Worm (Caenorhabditis elegans): ENCODE measurements around the gene str-109.

str-109 gene

DNA sequence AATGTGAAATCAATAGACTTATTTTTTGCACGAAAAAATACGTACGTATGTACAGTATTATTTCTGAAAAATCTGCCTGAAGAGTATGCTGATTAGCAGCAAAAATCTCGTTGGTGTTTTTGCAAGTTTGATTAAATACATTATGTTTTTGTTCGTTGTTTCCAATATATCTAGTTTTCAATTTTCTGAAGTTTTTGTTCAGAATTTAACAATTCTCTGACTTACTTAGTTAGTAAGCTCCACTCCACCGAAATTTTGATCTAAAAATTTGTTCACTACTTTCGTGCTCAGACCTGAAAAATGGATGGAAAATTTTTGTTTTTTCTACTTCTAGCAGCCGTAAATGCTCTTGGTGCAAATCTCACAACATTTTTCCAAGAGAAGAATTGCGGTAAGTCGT, 42.9 kb upstream of the str-109 start, which contains the start of gene irld-26:
irld-26 (plus strand) TSS at position 301 of the 400 bp plus-strand sequence.
- TF ChIP-seq hlh-1 (tag; optimal IDR thresholded peaks at IDR 0.05) (no peak), drap-1 (GFP tag; optimal IDR thresholded peaks at IDR 0.05) (no peak), nhr-76 (tag; optimal IDR thresholded peaks at IDR 0.05) (no peak), nhr-2 (tag; optimal IDR thresholded peaks at IDR 0.05) (no peak), mab-5 (tag; optimal IDR thresholded peaks at IDR 0.05) (no peak)

DNA sequence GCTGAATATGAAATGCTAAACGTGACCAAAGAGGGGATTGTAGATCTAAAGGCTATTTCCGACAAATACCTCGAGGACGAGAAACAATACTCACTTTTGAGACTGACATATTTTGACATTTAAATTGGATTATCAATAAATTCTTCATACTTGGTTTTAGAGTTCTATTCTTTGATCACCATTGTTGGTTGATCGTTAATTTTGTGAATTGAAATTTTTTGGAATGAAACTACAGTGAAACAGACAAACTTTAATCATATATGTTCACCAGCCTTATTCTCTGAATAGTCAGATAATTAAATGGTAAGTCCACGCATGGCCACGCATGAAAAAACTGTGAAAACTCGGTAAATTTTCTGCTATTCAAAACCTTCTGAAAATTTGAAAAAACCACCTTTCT, 40.6 kb upstream of the str-109 start, which contains the start of gene F11A5.18:
F11A5.18 (plus strand) TSS at position 301 of the 400 bp plus-strand sequence.
- TF ChIP-seq lin-13 (tag; optimal IDR thresholded peaks at IDR 0.05) (no peak), ces-1 (GFP tag; optimal IDR thresholded peaks at IDR 0.05) (no peak), ceh-43 (GFP tag; optimal IDR thresholded peaks at IDR 0.05) (no peak), nhr-76 (tag; optimal IDR thresholded peaks at IDR 0.05) (no peak), ceh-83 (GFP tag; optimal IDR thresholded peaks at IDR 0.05) (no peak), zip-8 (tag; optimal IDR thresholded peaks at IDR 0.05) (no peak), ztf-11 (tag; optimal IDR thresholded peaks at IDR 0.05) (no peak), nhr-2 (tag; optimal IDR thresholded peaks at IDR 0.05) (no peak), ceh-39 (tag; optimal IDR thresholded peaks at IDR 0.05) (no peak), blmp-1 (tag; optimal IDR thresholded peaks at IDR 0.05) (no peak), unc-62 (GFP tag; optimal IDR thresholded peaks at IDR 0.05) (no peak), pha-4 (tag; optimal IDR thresholded peaks at IDR 0.05) (no peak), elt-1 (tag; optimal IDR thresholded peaks at IDR 0.05; ENCODE audit: borderline replicate concordance, insufficient read depth) (no peak), sptf-1 (tag; optimal IDR thresholded peaks at IDR 0.05) (no peak), mls-2 (tag; optimal IDR thresholded peaks at IDR 0.05) (no peak), tbx-8 (GFP tag; optimal IDR thresholded peaks at IDR 0.05) (no peak), lin-32 (GFP tag; optimal IDR thresholded peaks at IDR 0.05) (no peak), ham-2 (GFP tag; optimal IDR thresholded peaks at IDR 0.05) (no peak)

DNA sequence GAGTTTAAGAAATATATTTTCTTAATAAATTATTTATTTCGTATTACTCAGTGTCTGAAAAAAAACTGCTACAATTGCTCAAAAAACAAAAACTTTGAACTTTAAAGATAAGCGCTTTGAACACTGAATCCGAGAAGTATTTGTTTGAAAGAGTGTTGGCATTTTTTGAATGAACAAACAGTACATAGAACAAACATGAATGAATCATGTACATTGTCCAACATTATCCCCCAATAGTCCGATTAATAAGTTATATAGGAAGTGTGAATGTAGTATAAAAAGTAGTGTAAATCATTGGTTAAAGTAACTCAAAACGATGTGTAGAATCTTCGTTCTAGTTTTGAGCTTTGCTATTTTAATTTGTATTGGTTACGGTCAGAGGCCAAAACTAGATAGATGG, 39.7 kb upstream of the str-109 start, which contains the start of gene F11A5.17:
F11A5.17 (plus strand) TSS at position 301 of the 400 bp plus-strand sequence.
- TF ChIP-seq flh-1 (GFP tag; optimal IDR thresholded peaks at IDR 0.05) (no peak), elt-3 (tag; optimal IDR thresholded peaks at IDR 0.05) (no peak), nhr-12 (tag; optimal IDR thresholded peaks at IDR 0.05) (no peak), nhr-76 (tag; optimal IDR thresholded peaks at IDR 0.05) (no peak), sptf-1 (tag; optimal IDR thresholded peaks at IDR 0.05) (no peak), elt-1 (tag; optimal IDR thresholded peaks at IDR 0.05; ENCODE audit: borderline replicate concordance, insufficient read depth) (no peak), hlh-1 (tag; optimal IDR thresholded peaks at IDR 0.05) (no peak), pha-4 (tag; optimal IDR thresholded peaks at IDR 0.05) (no peak), snpc-4 (tag; optimal IDR thresholded peaks at IDR 0.05) (no peak), nhr-2 (tag; optimal IDR thresholded peaks at IDR 0.05) (no peak), unc-62 (GFP tag; optimal IDR thresholded peaks at IDR 0.05) (no peak), M03D4.4 (tag; optimal IDR thresholded peaks at IDR 0.05) (no peak), drap-1 (GFP tag; optimal IDR thresholded peaks at IDR 0.05) (no peak), lin-32 (GFP tag; optimal IDR thresholded peaks at IDR 0.05) (no peak)

- TF ChIP-seq snpc-4 (tag; optimal IDR thresholded peaks at IDR 0.05) = no peak
- TF ChIP-seq sptf-1 (tag; optimal IDR thresholded peaks at IDR 0.05) = no peak
- no peak for TF ChIP-seq zip-8 (tag; optimal IDR thresholded peaks at IDR 0.05)
- TF ChIP-seq cnd-1 (tag; optimal IDR thresholded peaks at IDR 0.05) = no peak
- TF ChIP-seq nhr-76 (tag; optimal IDR thresholded peaks at IDR 0.05) = no peak
- TF ChIP-seq elt-1 (tag; optimal IDR thresholded peaks at IDR 0.05; ENCODE audit: borderline replicate concordance, insufficient read depth) = no peak
- TF ChIP-seq nhr-237 (tag; optimal IDR thresholded peaks at IDR 0.05) = no peak
- no peak for TF ChIP-seq mls-2 (tag; optimal IDR thresholded peaks at IDR 0.05)
Measured at ce11 chrV:16198016-16198415, 36.0 kb upstream of the str-109 start, which contains the start of gene F11A5.5. TSS of gene F11A5.5 (plus strand) at chrV:16198316.

DNA sequence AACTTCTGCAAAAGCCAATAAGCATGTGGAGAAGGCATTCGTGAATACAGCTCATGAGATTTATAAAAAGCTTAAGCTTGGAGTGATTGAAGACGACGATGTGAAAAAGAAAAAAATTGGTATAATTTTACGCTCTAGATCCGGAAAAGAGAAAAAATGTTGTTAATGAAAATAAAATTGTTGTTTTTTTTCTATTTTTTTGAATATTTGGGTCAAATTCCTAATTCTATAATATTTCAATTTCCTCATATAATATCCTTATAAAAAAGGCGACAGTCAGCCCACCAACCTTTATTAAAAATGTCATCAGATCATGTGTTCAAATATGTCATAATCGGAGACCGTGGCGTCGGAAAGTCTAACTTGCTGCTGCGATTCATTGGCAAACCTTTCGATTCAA, 33.4 kb upstream of the str-109 start, which contains the start of gene rabr-3:
rabr-3 (plus strand) TSS at position 301 of the 400 bp plus-strand sequence.
- TF ChIP-seq unc-39 (tag; optimal IDR thresholded peaks at IDR 0.05) (no peak), nhr-12 (tag; optimal IDR thresholded peaks at IDR 0.05) (no peak), ceh-39 (tag; optimal IDR thresholded peaks at IDR 0.05) (no peak), ceh-83 (GFP tag; optimal IDR thresholded peaks at IDR 0.05) (no peak), M03D4.4 (tag; optimal IDR thresholded peaks at IDR 0.05) (no peak), sem-2 (GFP tag; optimal IDR thresholded peaks at IDR 0.05) (no peak), tbx-8 (GFP tag; optimal IDR thresholded peaks at IDR 0.05) (no peak), zip-8 (tag; optimal IDR thresholded peaks at IDR 0.05) (no peak), pha-4 (tag; optimal IDR thresholded peaks at IDR 0.05) (no peak), lin-32 (GFP tag; optimal IDR thresholded peaks at IDR 0.05) (no peak), lin-13 (tag; optimal IDR thresholded peaks at IDR 0.05) (no peak)
